Fruit fly (Drosophila melanogaster): ENCODE results near the gene GstT4.
A peak's percentile ranks its signal among the peaks of the same experiment; 100 is the strongest.

The GstT4 gene

DNA sequence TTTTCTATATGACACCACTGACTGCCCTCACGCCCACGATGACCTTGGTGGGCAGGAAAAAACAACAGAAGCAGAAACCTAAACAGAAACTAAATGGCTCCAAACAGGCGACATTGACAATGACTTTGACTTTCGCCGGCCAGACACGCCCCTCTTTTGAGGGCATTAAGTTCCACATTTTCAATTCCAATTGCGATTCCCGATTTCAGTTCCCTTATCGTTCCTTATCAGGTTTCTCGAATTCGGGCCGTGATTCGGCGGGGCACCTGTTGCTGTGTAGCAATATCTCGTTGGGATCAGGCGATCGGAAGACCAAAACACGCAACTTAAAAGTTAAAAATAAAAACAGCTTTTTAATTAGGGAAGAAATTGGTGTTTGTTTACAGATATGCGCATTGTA lies 3.1 kb downstream of the GstT4 start:
- TF ChIP-seq CG8159 (tag; optimal IDR thresholded peaks at IDR 0.05), result no peak
- no peak for TF ChIP-seq CG4496 (GFP tag; IDR thresholded peaks at IDR 0.05)
- TF ChIP-seq Pif1B (GFP tag; optimal IDR thresholded peaks at IDR 0.05), result no peak
- no peak for TF ChIP-seq CG15710 (tag; optimal IDR thresholded peaks at IDR 0.05)
- no peak for TF ChIP-seq fd96Ca (GFP tag; IDR thresholded peaks at IDR 0.05)
- no peak for TF ChIP-seq rn (GFP tag; IDR thresholded peaks at IDR 0.05)
- no peak for TF ChIP-seq CG14655 (GFP tag; optimal IDR thresholded peaks at IDR 0.05)
- no peak for TF ChIP-seq CG34367 (tag; optimal IDR thresholded peaks at IDR 0.05)
- no peak for TF ChIP-seq CG9948 (tag; optimal IDR thresholded peaks at IDR 0.05)

DNA sequence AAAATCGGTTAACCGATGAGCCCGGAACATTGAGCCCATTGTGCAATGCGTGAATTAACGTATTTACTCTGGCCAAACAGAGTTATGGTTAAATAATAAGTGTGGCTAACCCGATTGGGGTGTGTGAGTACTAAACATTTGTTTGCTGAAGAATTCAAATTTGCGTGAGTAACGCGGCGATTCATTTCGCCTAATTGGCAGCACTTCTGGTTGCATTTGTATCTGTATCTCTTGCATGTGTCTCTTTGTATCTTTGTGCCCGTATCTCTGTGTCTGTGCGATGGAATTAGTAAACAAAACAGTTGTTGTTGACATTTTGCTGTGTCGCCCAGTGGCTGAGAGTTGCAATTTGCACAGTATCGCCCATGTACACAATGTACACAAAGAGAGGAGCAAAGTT lies 6.3 kb downstream of the GstT4 start:
- no peak for TF ChIP-seq EcR (GFP tag; optimal IDR thresholded peaks at IDR 0.05)

DNA sequence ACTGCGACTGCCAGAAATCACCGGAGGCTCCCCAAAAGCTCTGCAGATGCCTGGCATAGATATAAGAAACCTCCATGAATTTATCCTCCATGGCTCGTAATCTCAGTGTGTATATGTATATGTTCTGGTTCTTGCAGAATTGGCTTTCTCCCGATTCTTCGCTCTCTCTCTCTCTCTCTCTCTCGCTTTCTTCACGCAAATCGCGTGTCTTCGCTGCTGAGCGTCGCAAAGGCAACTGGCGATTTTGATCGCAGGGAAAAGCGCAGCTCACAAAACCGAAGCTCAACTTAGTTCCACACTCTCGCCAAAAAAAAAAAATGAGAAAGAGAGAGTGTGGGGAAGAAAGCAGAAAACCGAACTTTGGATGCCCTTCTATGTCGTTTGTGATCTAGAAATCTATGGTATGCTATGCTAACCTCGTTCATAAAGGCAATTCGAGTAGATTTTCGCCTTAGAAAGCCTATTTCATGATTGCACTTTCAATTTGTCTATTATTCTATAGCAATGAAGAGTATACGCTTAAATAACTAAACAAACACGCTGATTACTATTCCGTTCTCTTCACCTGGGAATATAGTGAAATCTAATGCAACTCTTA lies 6.9 kb downstream of the GstT4 start:
- TF ChIP-seq CG32121 (GFP tag; IDR thresholded peaks at IDR 0.05) (no peak), gl (tag; optimal IDR thresholded peaks at IDR 0.05) (no peak), Snoo (tag; optimal IDR thresholded peaks at IDR 0.05) (no peak), Pif1A (GFP tag; optimal IDR thresholded peaks at IDR 0.05) (no peak), CG15710 (tag; optimal IDR thresholded peaks at IDR 0.05) (no peak), CG34367 (tag; optimal IDR thresholded peaks at IDR 0.05) (no peak), CG9948 (tag; optimal IDR thresholded peaks at IDR 0.05) (no peak), CG8159 (tag; optimal IDR thresholded peaks at IDR 0.05) (no peak), fd96Ca (GFP tag; IDR thresholded peaks at IDR 0.05) (peak; percentile 65; the same call in 2 of the 3 replicates), CG14655 (GFP tag; optimal IDR thresholded peaks at IDR 0.05) (no peak), CG10348 (GFP tag; IDR thresholded peaks at IDR 0.05) (no peak), rn (GFP tag; IDR thresholded peaks at IDR 0.05) (no peak), CG12605 (GFP tag; IDR thresholded peaks at IDR 0.05) (0 out of 2 replicates have a peak, but pooled peaks have one; percentile 10), Pif1B (GFP tag; optimal IDR thresholded peaks at IDR 0.05) (peak; percentile 5), CG4496 (GFP tag; IDR thresholded peaks at IDR 0.05) (peak; percentile 7; the same call in 1 of the 3 replicates), CG8301 (tag; optimal IDR thresholded peaks at IDR 0.05) (no peak), D1 (tag; optimal IDR thresholded peaks at IDR 0.05) (no peak), CG17806 (tag; optimal IDR thresholded peaks at IDR 0.05) (no peak), CG13204 (GFP tag; optimal IDR thresholded peaks at IDR 0.05) (no peak), Ets98B (GFP tag; IDR thresholded peaks at IDR 0.05) (peak; percentile 52; the same call in 1 of the 2 replicates), EcR (GFP tag; optimal IDR thresholded peaks at IDR 0.05) (no peak)

DNA sequence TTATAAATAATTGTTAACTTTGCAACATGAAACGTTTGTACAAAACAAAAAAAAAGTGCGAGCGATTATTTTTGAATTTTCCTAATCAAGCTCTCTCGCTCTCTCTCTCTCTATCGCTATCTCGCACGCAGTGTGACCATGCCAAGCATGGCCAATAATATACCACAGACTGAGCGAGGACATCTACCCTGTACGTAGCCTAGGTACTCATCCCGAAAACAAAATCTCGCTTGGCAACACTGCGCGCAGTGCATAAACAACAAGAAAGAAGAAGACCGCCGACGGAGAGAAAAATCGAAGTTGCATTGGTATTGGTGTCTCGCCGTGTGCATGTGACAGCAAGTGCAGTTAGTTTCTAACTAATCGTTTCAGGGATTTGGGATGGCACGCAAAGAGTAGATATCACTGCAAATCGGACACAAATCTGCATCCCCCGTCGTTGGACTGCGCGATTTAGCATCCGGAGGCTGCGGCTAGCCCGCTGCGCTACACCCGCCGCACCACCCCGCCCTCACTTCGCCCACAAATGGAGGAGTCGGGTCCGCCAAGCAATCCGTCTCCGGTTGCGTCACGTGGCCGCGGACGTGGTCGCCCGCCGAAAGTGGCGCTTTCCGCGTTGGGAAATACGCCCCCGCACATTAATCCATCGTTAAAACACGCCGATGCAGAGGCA lies 8.5 kb downstream of the GstT4 start, which contains the start of the genes CG1998 and Set2:
Gene CG1998 (minus strand): TSS at position 134 of the 673 bp plus-strand sequence.
Gene Set2 (plus strand): TSS at position 302 of the 673 bp plus-strand sequence.
- TF ChIP-seq CG10348 (GFP tag; IDR thresholded peaks at IDR 0.05), result no peak
- TF ChIP-seq CG14655 (GFP tag; optimal IDR thresholded peaks at IDR 0.05), result no peak
- TF ChIP-seq CG13204 (GFP tag; optimal IDR thresholded peaks at IDR 0.05), result no peak
- no peak for TF ChIP-seq CG8159 (tag; optimal IDR thresholded peaks at IDR 0.05)
- TF ChIP-seq Pif1B (GFP tag; optimal IDR thresholded peaks at IDR 0.05), result no peak
- TF ChIP-seq Ets98B (GFP tag; IDR thresholded peaks at IDR 0.05), result peak; percentile 24; the same call in 1 of the 2 replicates
- TF ChIP-seq CG4496 (GFP tag; IDR thresholded peaks at IDR 0.05), result no peak
- no peak for TF ChIP-seq CG8301 (tag; optimal IDR thresholded peaks at IDR 0.05)
- no peak for TF ChIP-seq CG32121 (GFP tag; IDR thresholded peaks at IDR 0.05)

DNA sequence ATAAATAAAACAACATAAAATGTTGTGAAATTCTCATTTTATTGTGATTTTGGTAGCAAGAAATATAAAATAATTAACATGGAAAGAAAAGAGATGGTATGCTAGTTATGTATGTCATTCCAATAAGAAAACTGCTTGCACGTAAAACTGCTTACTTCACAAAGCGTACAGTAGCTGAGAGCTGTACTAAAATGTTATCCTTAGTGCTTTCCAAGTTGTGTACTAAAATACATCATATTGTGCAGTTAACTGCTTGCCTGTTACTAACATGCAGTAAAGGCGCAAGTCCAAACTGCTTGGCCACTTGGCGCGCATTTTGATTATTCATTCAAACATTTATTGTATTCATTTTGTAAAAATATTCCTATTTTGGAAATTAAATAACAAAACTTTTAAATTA lies 16.5 kb downstream of the GstT4 start:
- no peak for TF ChIP-seq EcR (GFP tag; optimal IDR thresholded peaks at IDR 0.05)
- TF ChIP-seq Pif1A (GFP tag; optimal IDR thresholded peaks at IDR 0.05), result no peak
- TF ChIP-seq CG17806 (tag; optimal IDR thresholded peaks at IDR 0.05), result no peak
- TF ChIP-seq fd96Ca (GFP tag; IDR thresholded peaks at IDR 0.05), result no peak
- no peak for TF ChIP-seq CG8301 (tag; optimal IDR thresholded peaks at IDR 0.05)

DNA sequence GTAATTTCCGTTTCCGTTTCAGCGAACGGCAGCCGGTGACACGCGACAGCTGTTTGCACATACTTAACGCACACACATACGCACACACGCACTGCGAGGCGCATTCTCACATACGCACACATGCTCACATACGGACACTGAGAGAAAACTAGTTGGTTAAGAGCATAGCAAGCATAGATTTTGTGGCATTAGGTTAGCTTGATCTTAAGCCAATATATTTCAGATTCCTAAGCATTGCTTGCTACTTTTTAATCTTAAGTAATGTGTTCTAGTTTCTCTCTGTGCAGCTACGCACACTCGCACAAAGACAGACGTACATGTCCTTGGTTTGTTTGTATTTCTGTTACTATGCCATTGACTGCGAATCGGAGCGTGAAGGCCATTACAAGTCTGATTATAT lies 29.5 kb downstream of the GstT4 start:
- TF ChIP-seq gl (tag; optimal IDR thresholded peaks at IDR 0.05) (no peak), Pif1A (GFP tag; optimal IDR thresholded peaks at IDR 0.05) (no peak), CG10348 (GFP tag; IDR thresholded peaks at IDR 0.05) (no peak), CG4496 (GFP tag; IDR thresholded peaks at IDR 0.05) (no peak), CG14655 (GFP tag; optimal IDR thresholded peaks at IDR 0.05) (no peak), CG13204 (GFP tag; optimal IDR thresholded peaks at IDR 0.05) (no peak), CG17806 (tag; optimal IDR thresholded peaks at IDR 0.05) (no peak), CG9948 (tag; optimal IDR thresholded peaks at IDR 0.05) (no peak), EcR (GFP tag; optimal IDR thresholded peaks at IDR 0.05) (no peak), rn (GFP tag; IDR thresholded peaks at IDR 0.05) (no peak), CG12605 (GFP tag; IDR thresholded peaks at IDR 0.05) (no peak), CG34367 (tag; optimal IDR thresholded peaks at IDR 0.05) (no peak)

DNA sequence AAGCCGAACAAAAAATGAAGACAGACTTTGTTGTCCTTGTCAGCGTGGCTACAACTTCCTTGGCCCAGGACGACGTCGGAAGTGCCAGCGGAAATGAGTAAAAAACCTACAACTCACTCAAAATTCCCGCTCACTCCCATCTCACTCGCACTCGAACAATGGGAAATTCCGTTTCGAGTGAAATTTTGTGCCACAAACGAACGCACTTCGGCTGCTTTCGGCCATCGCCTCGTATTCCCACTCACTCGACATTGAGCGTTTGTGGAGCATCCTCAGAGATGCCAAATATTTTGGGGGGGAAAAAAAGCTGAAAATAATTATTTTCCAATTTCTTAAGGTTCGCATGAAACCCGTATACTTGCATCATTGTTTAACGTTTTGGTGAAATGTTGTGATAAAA lies 40.1 kb downstream of the GstT4 start:
- TF ChIP-seq Snoo (tag; optimal IDR thresholded peaks at IDR 0.05) (no peak), CG13204 (GFP tag; optimal IDR thresholded peaks at IDR 0.05) (no peak), Pif1B (GFP tag; optimal IDR thresholded peaks at IDR 0.05) (no peak), CG4496 (GFP tag; IDR thresholded peaks at IDR 0.05) (no peak), CG9948 (tag; optimal IDR thresholded peaks at IDR 0.05) (no peak), CG17806 (tag; optimal IDR thresholded peaks at IDR 0.05) (no peak), fd96Ca (GFP tag; IDR thresholded peaks at IDR 0.05) (no peak), EcR (GFP tag; optimal IDR thresholded peaks at IDR 0.05) (no peak)
